Worm (Caenorhabditis elegans) whole organism, young adult: Measurements from ENCODE around the gene snf-9.

Experiments used
- F39B2.1 ChIP-seq: fragments of 200-800 bp; sonication (Bioruptor generic); IDR thresholded peaks from 2 replicates; pipeline ENCODE4 v1.3.6; 2022; ENCODE audit warnings: missing genetic modification reagents, missing genetic modification characterization, missing compliant biosample characterization
- akir-1 ChIP-seq: fragments of 200-800 bp; sonication (Bioruptor generic); optimal IDR thresholded peaks from 2 replicates; lab custom pipeline; 2018; ENCODE audit warnings: mild to moderate bottlenecking, missing genetic modification characterization, moderate library complexity, missing compliant biosample characterization
- ama-1 ChIP-seq, 3 experiments: fragments of 150-350 bp in 1 of 3; sonication (generic microtip) in 2 of 3; optimal IDR thresholded peaks; 2 replicates each; lab custom pipeline; 2014 to 2018; ENCODE audit warnings: missing biosample characterization in 2 of 3, missing genetic modification characterization in 2 of 3, missing genetic modification reagents in 2 of 3
- cebp-2 ChIP-seq: fragments of 200-800 bp; sonication (Bioruptor generic); IDR thresholded peaks from 2 replicates; pipeline ENCODE4 v1.3.6; 2022; ENCODE audit warnings: missing genetic modification characterization, missing compliant biosample characterization
- efl-1 ChIP-seq: fragments of 150-350 bp; optimal IDR thresholded peaks from 2 replicates; lab custom pipeline; 2014; ENCODE audit warnings: missing biosample characterization, missing genetic modification reagents, missing genetic modification characterization
- madf-3 ChIP-seq: fragments of 200-800 bp; sonication (Bioruptor generic); IDR thresholded peaks from 2 replicates; pipeline ENCODE4 v1.3.6; 2022; ENCODE audit warnings: missing genetic modification reagents, missing genetic modification characterization, missing compliant biosample characterization
- tbp1 ChIP-seq: fragments of 200-800 bp; sonication (Bioruptor generic); optimal IDR thresholded peaks from 2 replicates; lab custom pipeline; 2018; ENCODE audit warnings: mild to moderate bottlenecking, missing genetic modification characterization, missing compliant biosample characterization
- tbx-9 ChIP-seq: sonication (generic microtip); optimal IDR thresholded peaks from 2 replicates; lab custom pipeline; 2016; ENCODE audit warnings: borderline replicate concordance, missing genetic modification characterization, inconsistent platforms, missing compliant biosample characterization
- unc-130 ChIP-seq: sonication (generic microtip); optimal IDR thresholded peaks from 2 replicates; lab custom pipeline; 2016; ENCODE audit warnings: missing genetic modification reagents, missing genetic modification characterization, missing compliant biosample characterization

DNA sequence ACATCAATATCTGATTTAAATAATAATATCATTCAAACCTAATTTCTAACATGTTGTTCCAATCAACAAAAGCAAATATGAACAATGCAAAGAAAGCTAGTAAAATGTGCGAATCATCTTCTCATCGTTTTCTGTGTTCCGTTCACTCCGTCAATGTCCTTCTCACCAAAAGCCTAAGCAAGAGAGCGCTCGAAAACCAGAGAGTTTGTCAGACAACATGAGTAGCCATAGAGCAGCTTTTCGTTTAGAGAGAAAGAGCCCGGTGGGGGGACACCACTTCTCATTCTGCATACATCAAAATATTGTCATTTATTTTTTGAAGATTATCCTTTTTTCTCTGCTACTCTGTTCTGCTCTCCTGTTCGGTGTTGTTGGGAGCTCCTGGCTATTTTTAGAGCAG is 18.3 kb upstream of the snf-9 start:
- TF ChIP-seq ama-1 (optimal IDR thresholded peaks at IDR 0.05; lab: Kevin White, UChicago): no peak
- no peak for TF ChIP-seq ama-1 (GFP tag; optimal IDR thresholded peaks at IDR 0.05; lab: Kevin White, UChicago)
- TF ChIP-seq efl-1 (GFP tag; lab: Kevin White, UChicago): no peak
- TF ChIP-seq madf-3: no peak
- no peak for TF ChIP-seq tbp1
- TF ChIP-seq cebp-2: no peak
- TF ChIP-seq akir-1 (GFP tag; lab: Kevin White, UChicago): no peak
- TF ChIP-seq unc-130 (GFP tag; lab: Kevin White, UChicago): no peak
- no peak for TF ChIP-seq F39B2.1 (GFP tag; lab: Robert Waterston, UW)
- no peak for TF ChIP-seq tbx-9 (tag; lab: Kevin White, UChicago)
